Worm (Caenorhabditis elegans): ENCODE results near the gene fbxb-25.

- no peak for TF ChIP-seq efl-1 (GFP tag; optimal IDR thresholded peaks at IDR 0.05)
- no peak for TF ChIP-seq pha-4 (tag; optimal IDR thresholded peaks at IDR 0.05)
- TF ChIP-seq ama-1 (optimal IDR thresholded peaks at IDR 0.05): no peak
- no peak for TF ChIP-seq ama-1 (GFP tag; optimal IDR thresholded peaks at IDR 0.05)
- TF ChIP-seq rpc-1 (optimal IDR thresholded peaks at IDR 0.05): no peak
- no peak for TF ChIP-seq rpc-1 (tag; optimal IDR thresholded peaks at IDR 0.05)
- TF ChIP-seq nfya-2 (GFP tag; IDR thresholded peaks at IDR 0.05): no peak
- TF ChIP-seq him-1 (tag; optimal IDR thresholded peaks at IDR 0.05): no peak
- no peak for TF ChIP-seq lin-26 (GFP tag; IDR thresholded peaks at IDR 0.05)
- TF ChIP-seq C17E4.6 (GFP tag; IDR thresholded peaks at IDR 0.05): no peak
- TF ChIP-seq ztf-28 (GFP tag; IDR thresholded peaks at IDR 0.05): no peak
- no peak for TF ChIP-seq mcd-1 (GFP tag; IDR thresholded peaks at IDR 0.05)
- TF ChIP-seq B0336.3 (GFP tag; IDR thresholded peaks at IDR 0.05): no peak
- no peak for TF ChIP-seq zim-3 (tag; optimal IDR thresholded peaks at IDR 0.05)
These were observed 7.2 kb downstream of the fbxb-25 start, which contains the start of gene fbxc-22 for ce11 chrII:1691011-1691410.
